ENCODE assay signal across 5 worm cellular contexts in genomic region chrII:4507669-4508068, ce11.
A peak's percentile ranks its signal among the peaks of the same experiment; 100 is the strongest.
TF ChIP-seq lines count a peak whose summit lies in the region.

No protein-coding gene starts in this region.

TF ChIP-seq in whole organism, L1 larva, 84 proteins besides CTCF, POLR2A, EP300 and RAD21:
- TF ChIP-seq unc-98 (GFP tag; IDR thresholded peaks at IDR 0.05; lab: Robert Waterston, UW) (no peak), lsy-2 (tag; optimal IDR thresholded peaks at IDR 0.05; lab: Kevin White, UChicago) (peak in 1 of 2 experiments; percentile 28), elt-3 (tag; optimal IDR thresholded peaks at IDR 0.05; lab: Kevin White, UChicago) (peak in 1 of 6 experiments; percentile 77), blmp-1 (tag; optimal IDR thresholded peaks at IDR 0.05; lab: Kevin White, UChicago) (peak; percentile 71), skn-1 (tag; optimal IDR thresholded peaks at IDR 0.05; lab: Kevin White, UChicago) (peak; percentile 16), nhr-20 (tag; optimal IDR thresholded peaks at IDR 0.05; lab: Kevin White, UChicago) (peak; percentile 19), efl-1 (optimal IDR thresholded peaks at IDR 0.05; lab: Kevin White, UChicago) (no peak), efl-1 (GFP tag; optimal IDR thresholded peaks at IDR 0.05 in 1 of 2; lab: Kevin White, UChicago) (no peak), lin-35 (GFP tag; optimal IDR thresholded peaks at IDR 0.05; lab: Kevin White, UChicago) (peak in 1 of 2 experiments; percentile 39), snu-23 (GFP tag; optimal IDR thresholded peaks at IDR 0.05; lab: Kevin White, UChicago) (peak; percentile 14), elt-2 (tag; optimal IDR thresholded peaks at IDR 0.05; lab: Kevin White, UChicago) (peak; percentile 56), lin-14 (GFP tag; optimal IDR thresholded peaks at IDR 0.05; lab: Kevin White, UChicago) (peak; percentile 57)

TF ChIP-seq in whole organism, L2 larva, 48 proteins besides CTCF, POLR2A, EP300 and RAD21:
- TF ChIP-seq fos-1 (tag; optimal IDR thresholded peaks at IDR 0.05; lab: Kevin White, UChicago) = peak; percentile 74
- TF ChIP-seq elt-3 (tag; optimal IDR thresholded peaks at IDR 0.05; lab: Kevin White, UChicago) = no peak
- peak; percentile 33 for TF ChIP-seq crh-2 (tag; optimal IDR thresholded peaks at IDR 0.05; lab: Kevin White, UChicago)
- TF ChIP-seq lsy-2 (tag; optimal IDR thresholded peaks at IDR 0.05; lab: Kevin White, UChicago) = peak in 1 of 2 experiments; percentile 38
- TF ChIP-seq snpc-4 (tag; optimal IDR thresholded peaks at IDR 0.05; lab: Kevin White, UChicago) = no peak
- peak; percentile 18 for TF ChIP-seq sma-3 (GFP tag; optimal IDR thresholded peaks at IDR 0.05; lab: Kevin White, UChicago)

TF ChIP-seq in whole organism, L3 larva, 47 proteins besides CTCF, POLR2A, EP300 and RAD21:
- TF ChIP-seq skn-1 (tag; optimal IDR thresholded peaks at IDR 0.05; lab: Kevin White, UChicago) (no peak), pha-4 (tag; optimal IDR thresholded peaks at IDR 0.05; lab: Kevin White, UChicago) (peak; percentile 94), nfya-1 (tag; optimal IDR thresholded peaks at IDR 0.05; lab: Kevin White, UChicago; ENCODE audit: insufficient read depth) (peak; percentile 12), eor-1 (tag; optimal IDR thresholded peaks at IDR 0.05; lab: Kevin White, UChicago) (no peak), elt-1 (tag; optimal IDR thresholded peaks at IDR 0.05; lab: Kevin White, UChicago) (no peak), elt-2 (tag; optimal IDR thresholded peaks at IDR 0.05; lab: Kevin White, UChicago) (peak; percentile 60), egl-27 (tag; optimal IDR thresholded peaks at IDR 0.05; lab: Kevin White, UChicago) (no peak), nhr-67 (tag; optimal IDR thresholded peaks at IDR 0.05; lab: Kevin White, UChicago) (no peak), pqm-1 (tag; optimal IDR thresholded peaks at IDR 0.05; lab: Kevin White, UChicago) (peak; percentile 63)

TF ChIP-seq in whole organism, L4 larva, 104 proteins besides CTCF, POLR2A, EP300 and RAD21 (continues in another document):
- TF ChIP-seq F26F4.8 (GFP tag; conservative IDR thresholded peaks at IDR 0.05; lab: Robert Waterston, UW) = no peak
- no peak for TF ChIP-seq zfp-2 (tag; optimal IDR thresholded peaks at IDR 0.05; lab: Kevin White, UChicago)
- TF ChIP-seq madf-9 (GFP tag; conservative IDR thresholded peaks at IDR 0.05; lab: Robert Waterston, UW) = no peak
- TF ChIP-seq nhr-41 (GFP tag; IDR thresholded peaks at IDR 0.05; lab: Robert Waterston, UW) = no peak
- peak in 1 of 2 experiments; percentile 43 for TF ChIP-seq lsy-2 (tag; optimal IDR thresholded peaks at IDR 0.05; lab: Kevin White, UChicago)
- peak; percentile 15 for TF ChIP-seq ztf-7 (tag; optimal IDR thresholded peaks at IDR 0.05; lab: Kevin White, UChicago)
- TF ChIP-seq pha-4 (GFP tag; IDR thresholded peaks at IDR 0.05; lab: Robert Waterston, UW) = no peak
- TF ChIP-seq pha-4 (tag; optimal IDR thresholded peaks at IDR 0.05; lab: Kevin White, UChicago) = peak; percentile 70
- TF ChIP-seq mes-2 (tag; optimal IDR thresholded peaks at IDR 0.05; lab: Kevin White, UChicago; ENCODE audit: poor library complexity, severe bottlenecking) = peak; percentile 48
- TF ChIP-seq mxl-2 (GFP tag; conservative IDR thresholded peaks at IDR 0.05; lab: Robert Waterston, UW) = no peak
- TF ChIP-seq pqm-1 (tag; optimal IDR thresholded peaks at IDR 0.05; lab: Kevin White, UChicago) = peak; percentile 44
- TF ChIP-seq daf-12 (tag; optimal IDR thresholded peaks at IDR 0.05; lab: Kevin White, UChicago) = no peak
- peak; percentile 84 for TF ChIP-seq nhr-28 (tag; optimal IDR thresholded peaks at IDR 0.05; lab: Kevin White, UChicago)
- no peak for TF ChIP-seq R02D3.7 (tag; optimal IDR thresholded peaks at IDR 0.05; lab: Kevin White, UChicago)
- TF ChIP-seq dve-1 (tag; optimal IDR thresholded peaks at IDR 0.05; lab: Kevin White, UChicago; ENCODE audit: insufficient read depth) = peak; percentile 68
- no peak for TF ChIP-seq ZK337.2 (GFP tag; IDR thresholded peaks at IDR 0.05; lab: Robert Waterston, UW)
- TF ChIP-seq nhr-111 (GFP tag; optimal IDR thresholded peaks at IDR 0.05; lab: Kevin White, UChicago) = no peak
- peak; percentile 57 for TF ChIP-seq hlh-11 (tag; optimal IDR thresholded peaks at IDR 0.05; lab: Kevin White, UChicago)
- TF ChIP-seq unc-62 (GFP tag; optimal IDR thresholded peaks at IDR 0.05 in 1 of 2; lab: Kevin White, UChicago) = no peak
- TF ChIP-seq unc-62 (tag; optimal IDR thresholded peaks at IDR 0.05; lab: Kevin White, UChicago) = no peak
- TF ChIP-seq nhr-77 (tag; optimal IDR thresholded peaks at IDR 0.05; lab: Kevin White, UChicago) = peak; percentile 53
- no peak for TF ChIP-seq daf-16 (GFP tag; optimal IDR thresholded peaks at IDR 0.05; lab: Kevin White, UChicago)
- TF ChIP-seq daf-16 (tag; optimal IDR thresholded peaks at IDR 0.05; lab: Kevin White, UChicago) = peak; percentile 98
- 0 out of 2 replicates have a peak, but pooled peaks have one; percentile 29 for TF ChIP-seq dmd-6 (GFP tag; IDR thresholded peaks at IDR 0.05; lab: Robert Waterston, UW)
- TF ChIP-seq F44E2.7 (GFP tag; IDR thresholded peaks at IDR 0.05; lab: Robert Waterston, UW) = no peak
- no peak for TF ChIP-seq hmg-1.1 (GFP tag; IDR thresholded peaks at IDR 0.05; lab: Robert Waterston, UW)
- TF ChIP-seq nhr-48 (tag; optimal IDR thresholded peaks at IDR 0.05; lab: Kevin White, UChicago) = no peak
- TF ChIP-seq hlh-30 (tag; optimal IDR thresholded peaks at IDR 0.05; lab: Kevin White, UChicago; ENCODE audit: insufficient read depth) = peak; percentile 21
- TF ChIP-seq mdt-29 (GFP tag; IDR thresholded peaks at IDR 0.05; lab: Robert Waterston, UW) = no peak
- peak; percentile 21 for TF ChIP-seq dpl-1 (GFP tag; optimal IDR thresholded peaks at IDR 0.05; lab: Kevin White, UChicago)
- TF ChIP-seq nhr-42 (GFP tag; IDR thresholded peaks at IDR 0.05; lab: Robert Waterston, UW) = no peak
- TF ChIP-seq lin-15B (tag; optimal IDR thresholded peaks at IDR 0.05; lab: Kevin White, UChicago) = no peak
- no peak for TF ChIP-seq daf-19 (GFP tag; conservative IDR thresholded peaks at IDR 0.05; lab: Robert Waterston, UW)
- no peak for TF ChIP-seq ceh-44 (GFP tag; IDR thresholded peaks at IDR 0.05; lab: Robert Waterston, UW)

TF ChIP-seq in whole organism, young adult, 124 proteins besides CTCF, POLR2A, EP300 and RAD21:
- peak; percentile 6 for TF ChIP-seq attf-5 (GFP tag; optimal IDR thresholded peaks at IDR 0.05; lab: Kevin White, UChicago)
- TF ChIP-seq nhr-80 (tag; optimal IDR thresholded peaks at IDR 0.05; lab: Kevin White, UChicago) = peak; percentile 62
- no peak for TF ChIP-seq mes-4 (tag; optimal IDR thresholded peaks at IDR 0.05; lab: Kevin White, UChicago)
- TF ChIP-seq cebp-1 (GFP tag; IDR thresholded peaks at IDR 0.05; lab: Robert Waterston, UW) = no peak
- TF ChIP-seq cebp-1 (tag; optimal IDR thresholded peaks at IDR 0.05; lab: Kevin White, UChicago) = peak; percentile 45
